Worm (Caenorhabditis elegans) whole organism, early embryonic: ENCODE data around the gene F57G12.2.

Experiments used
- B0310.2 ChIP-seq: sonication (generic microtip); optimal IDR thresholded peaks from 2 replicates; lab custom pipeline; 2016; ENCODE audit warnings: mild to moderate bottlenecking, missing genetic modification characterization, missing compliant biosample characterization
- F13C5.2 ChIP-seq: sonication (generic microtip); optimal IDR thresholded peaks from 2 replicates; lab custom pipeline; 2017; ENCODE audit warnings: mild to moderate bottlenecking, missing genetic modification characterization, inconsistent platforms, missing compliant biosample characterization
- aly-1 ChIP-seq: sonication (generic microtip); optimal IDR thresholded peaks from 2 replicates; lab custom pipeline; 2016; ENCODE audit warnings: missing genetic modification characterization, missing compliant biosample characterization
- ama-1 ChIP-seq: fragments of 150-350 bp; optimal IDR thresholded peaks from 2 replicates; lab custom pipeline; 2014
- ceh-13 ChIP-seq: fragments of 200-800 bp; sonication (Bioruptor generic); optimal IDR thresholded peaks from 2 replicates; lab custom pipeline; 2018; ENCODE audit warnings: mild to moderate bottlenecking, missing genetic modification characterization, missing compliant biosample characterization
- ceh-36 ChIP-seq: sonication (generic microtip); optimal IDR thresholded peaks from 2 replicates; lab custom pipeline; 2016; ENCODE audit warnings: missing genetic modification characterization, inconsistent platforms, missing compliant biosample characterization
- ets-7 ChIP-seq: sonication (generic microtip); optimal IDR thresholded peaks from 2 replicates; lab custom pipeline; 2016; ENCODE audit warnings: missing genotype, missing genetic modification characterization, missing compliant biosample characterization
- flt-1 ChIP-seq: fragments of 200-800 bp; sonication (Bioruptor generic); IDR thresholded peaks from 2 replicates; pipeline ENCODE4 v1.3.6; 2022; ENCODE audit warnings: missing genetic modification characterization, missing compliant biosample characterization
- hmbx-1 ChIP-seq: sonication (generic microtip); optimal IDR thresholded peaks from 2 replicates; lab custom pipeline; 2016; ENCODE audit warnings: mild to moderate bottlenecking, missing genetic modification characterization, missing compliant biosample characterization
- hmg-4 ChIP-seq: fragments of 200-800 bp; sonication (Bioruptor generic); optimal IDR thresholded peaks from 2 replicates; lab custom pipeline; 2018; ENCODE audit warnings: mild to moderate bottlenecking, missing genetic modification characterization, missing compliant biosample characterization
- sea-1 ChIP-seq: fragments of 200-800 bp; sonication (Bioruptor generic); conservative IDR thresholded peaks from 2 replicates; pipeline ENCODE4 v1.3.6; 2022; ENCODE audit warnings: missing genetic modification characterization, missing compliant biosample characterization
- tbx-11 ChIP-seq: fragments of 200-800 bp; sonication (Bioruptor generic); IDR thresholded peaks from 2 replicates; pipeline ENCODE4 v1.3.6; 2022; ENCODE audit warnings: missing genetic modification characterization, missing compliant biosample characterization
- tbx-37 ChIP-seq: fragments of 200-800 bp; sonication (Bioruptor generic); conservative IDR thresholded peaks from 2 replicates; pipeline ENCODE4 v1.3.6; 2022; ENCODE audit warnings: missing genetic modification reagents, missing genetic modification characterization, missing compliant biosample characterization
- tra-4 ChIP-seq: sonication (generic microtip); optimal IDR thresholded peaks from 2 replicates; lab custom pipeline; 2017; ENCODE audit warnings: missing genetic modification characterization, missing compliant biosample characterization

DNA sequence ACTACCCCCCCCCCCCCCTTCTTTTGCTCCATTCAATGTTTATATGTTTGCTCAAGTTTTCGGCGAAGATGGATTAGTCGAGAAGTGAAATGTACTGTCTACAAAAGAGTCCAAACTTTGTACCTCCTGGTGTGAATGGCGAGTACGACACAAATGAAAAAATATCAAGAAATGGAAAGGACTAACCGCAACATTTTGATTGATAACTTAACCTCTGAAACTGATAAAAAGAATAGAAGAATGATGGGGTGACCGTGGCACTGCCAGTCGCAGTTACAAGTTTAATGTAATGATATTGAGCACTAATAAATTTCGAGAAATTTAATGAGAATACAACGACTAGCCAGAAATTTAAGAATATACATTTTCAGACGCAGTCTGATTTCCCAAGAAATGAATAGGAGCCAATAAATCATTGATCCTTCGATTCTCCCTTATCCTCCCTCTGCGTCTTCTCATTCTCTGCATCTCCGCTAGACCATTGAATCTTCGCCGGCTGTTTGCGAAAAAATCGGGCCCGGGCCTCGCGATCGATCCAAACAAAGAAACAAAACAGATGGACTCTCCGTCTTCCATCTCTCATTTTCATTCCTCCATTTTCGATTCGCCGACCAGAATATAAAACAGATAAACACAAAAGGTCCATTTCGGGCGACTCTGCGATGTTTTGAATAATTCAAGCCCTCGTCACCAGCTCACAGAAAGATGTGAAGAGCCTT is 15.0 kb upstream of the F57G12.2 start:
- TF ChIP-seq sea-1 = no peak
- no peak for TF ChIP-seq flt-1
- TF ChIP-seq ets-7 (tag; lab: Kevin White, UChicago) = no peak
- no peak for TF ChIP-seq ama-1
- no peak for TF ChIP-seq tra-4
- no peak for TF ChIP-seq ceh-36 (tag; lab: Kevin White, UChicago)
- no peak for TF ChIP-seq F13C5.2 (tag; lab: Kevin White, UChicago)
- TF ChIP-seq hmbx-1 (tag; lab: Kevin White, UChicago) = no peak
- TF ChIP-seq aly-1 (tag; lab: Kevin White, UChicago) = no peak
- no peak for TF ChIP-seq B0310.2 (tag; lab: Kevin White, UChicago)
- no peak for TF ChIP-seq ceh-13 (GFP tag; lab: Kevin White, UChicago)
- TF ChIP-seq hmg-4 (GFP tag; lab: Kevin White, UChicago) = no peak
- TF ChIP-seq tbx-11 = no peak
- no peak for TF ChIP-seq tbx-37 (GFP tag; lab: Robert Waterston, UW)
